Fruit fly (Drosophila melanogaster) whole organism, embryonic: ENCODE results near the gene ckd.
A peak's percentile ranks its signal among the peaks of the same experiment; 100 is the strongest.

ENCODE experiments used
- B-H2 ChIP-seq: fragments of 200-800 bp; sonication (Bioruptor generic); optimal IDR thresholded peaks from 2 replicates; lab custom pipeline; 2018; ENCODE audit warnings: missing biosample characterization, mild to moderate bottlenecking, missing genetic modification characterization
- CG11504 ChIP-seq: fragments of 200-800 bp; sonication (Bioruptor generic); optimal IDR thresholded peaks from 3 replicates; lab custom pipeline; 2019; ENCODE audit warnings: missing biosample characterization, mild to moderate bottlenecking, missing genetic modification characterization, moderate library complexity
- CG11696 ChIP-seq: fragments of 200-800 bp; sonication (Bioruptor generic); IDR thresholded peaks from 2 replicates; pipeline ENCODE4 v1.3.6; 2022; ENCODE audit warnings: missing biosample characterization, missing genetic modification characterization
- CG12391 ChIP-seq: fragments of 200-800 bp; sonication (Bioruptor generic); optimal IDR thresholded peaks from 3 replicates; lab custom pipeline; 2018; ENCODE audit warnings: missing biosample characterization, mild to moderate bottlenecking, missing genetic modification characterization, moderate library complexity
- CG13775 ChIP-seq: fragments of 200-800 bp; sonication (Bioruptor generic); optimal IDR thresholded peaks from 3 replicates; lab custom pipeline; 2017; ENCODE audit warnings: missing biosample characterization, mild to moderate bottlenecking, missing genetic modification characterization
- CG14710 ChIP-seq: fragments of 200-800 bp; sonication (Bioruptor generic); optimal IDR thresholded peaks from 3 replicates; lab custom pipeline; 2019; ENCODE audit warnings: missing biosample characterization, mild to moderate bottlenecking, missing genetic modification characterization, moderate library complexity
- CG15073 ChIP-seq: fragments of 200-800 bp; sonication (Bioruptor generic); optimal IDR thresholded peaks from 2 replicates; lab custom pipeline; 2016; ENCODE audit warnings: missing biosample characterization, missing genetic modification characterization
- CG17612 ChIP-seq: fragments of 200-800 bp; sonication (Bioruptor generic); IDR thresholded peaks from 2 replicates; pipeline ENCODE4 v1.3.6; 2022; ENCODE audit warnings: missing biosample characterization, missing genetic modification characterization
- CG17829 ChIP-seq: fragments of 200-800 bp; optimal IDR thresholded peaks from 2 replicates; lab custom pipeline; 2019; ENCODE audit warnings: missing biosample characterization, mild to moderate bottlenecking, missing genetic modification characterization, moderate library complexity
- CG2116 ChIP-seq: fragments of 200-800 bp; sonication (Bioruptor generic); optimal IDR thresholded peaks from 3 replicates; lab custom pipeline; 2018; ENCODE audit warnings: missing biosample characterization, mild to moderate bottlenecking, missing genetic modification characterization
- CG2120 ChIP-seq: fragments of 200-800 bp; sonication (Bioruptor generic); optimal IDR thresholded peaks from 3 replicates; lab custom pipeline; 2016; ENCODE audit warnings: missing biosample characterization, missing genetic modification characterization
- CG2875 ChIP-seq: fragments of 200-800 bp; sonication (Bioruptor generic); optimal IDR thresholded peaks from 2 replicates; lab custom pipeline; 2017; ENCODE audit warnings: missing biosample characterization, mild to moderate bottlenecking, missing genetic modification characterization, missing genetic modification reagents
- CG3995 ChIP-seq: fragments of 200-800 bp; sonication (Bioruptor generic); optimal IDR thresholded peaks from 3 replicates; lab custom pipeline; 2016; ENCODE audit warnings: missing biosample characterization, missing genetic modification characterization
- CG4282 ChIP-seq: fragments of 200-800 bp; sonication (Bioruptor generic); optimal IDR thresholded peaks from 2 replicates; lab custom pipeline; 2016; ENCODE audit warnings: missing biosample characterization, missing genetic modification characterization
- CG4328 ChIP-seq: fragments of 200-800 bp; sonication (Bioruptor generic); optimal IDR thresholded peaks from 3 replicates; lab custom pipeline; 2017; ENCODE audit warnings: missing biosample characterization, missing genetic modification reagents, missing genetic modification characterization
- CG43689 ChIP-seq: fragments of 200-800 bp; sonication (Bioruptor generic); IDR thresholded peaks from 2 replicates; pipeline ENCODE4 v1.3.6; 2022; ENCODE audit warnings: missing biosample characterization, missing genetic modification characterization
- CG6765 ChIP-seq: fragments of 200-800 bp; sonication (Bioruptor generic); optimal IDR thresholded peaks from 3 replicates; lab custom pipeline; 2017; ENCODE audit warnings: missing biosample characterization, mild to moderate bottlenecking, missing genetic modification characterization
- CG8388 ChIP-seq: fragments of 200-800 bp; sonication (Bioruptor generic); optimal IDR thresholded peaks from 2 replicates; lab custom pipeline; 2019; ENCODE audit warnings: missing biosample characterization, mild to moderate bottlenecking, missing genetic modification characterization, moderate library complexity
- CG9437 ChIP-seq: fragments of 200-800 bp; sonication (Bioruptor generic); optimal IDR thresholded peaks from 2 replicates; lab custom pipeline; 2018; ENCODE audit warnings: missing biosample characterization, mild to moderate bottlenecking, missing genetic modification characterization
- CG9797 ChIP-seq: fragments of 200-800 bp; sonication (Bioruptor generic); optimal IDR thresholded peaks from 3 replicates; lab custom pipeline; 2018; ENCODE audit warnings: missing biosample characterization, mild to moderate bottlenecking, missing genetic modification characterization
- CoRest ChIP-seq: fragments of 200-800 bp; sonication (Bioruptor generic); optimal IDR thresholded peaks from 3 replicates; lab custom pipeline; 2018; ENCODE audit warnings: missing biosample characterization, mild to moderate bottlenecking, missing genetic modification characterization, moderate library complexity
- Doc3 ChIP-seq: fragments of 200-800 bp; sonication (Bioruptor generic); IDR thresholded peaks from 3 replicates; pipeline ENCODE4 v1.3.6; 2022; ENCODE audit warnings: missing biosample characterization, missing genetic modification characterization; ENCODE audit not compliant: partially characterized antibody
- E2f2 ChIP-seq: fragments of 200-800 bp; sonication (Bioruptor generic); IDR thresholded peaks from 2 replicates; pipeline ENCODE4 v1.3.6; 2022; ENCODE audit warnings: missing biosample characterization, missing genetic modification characterization
- Fer2 ChIP-seq: fragments of 200-800 bp; sonication (Bioruptor generic); optimal IDR thresholded peaks from 2 replicates; lab custom pipeline; 2018; ENCODE audit warnings: missing biosample characterization, mild to moderate bottlenecking, missing genetic modification characterization, moderate library complexity
- Jarid2 ChIP-seq: fragments of 200-800 bp; sonication (Bioruptor generic); optimal IDR thresholded peaks from 3 replicates; lab custom pipeline; 2017; ENCODE audit warnings: mild to moderate bottlenecking, missing biosample characterization, missing genetic modification reagents, missing genetic modification characterization
- MBD-R2 ChIP-seq: fragments of 200-800 bp; sonication (Bioruptor generic); IDR thresholded peaks from 2 replicates; pipeline ENCODE4 v1.3.6; 2022; ENCODE audit warnings: missing biosample characterization, missing genetic modification characterization
- Poxn ChIP-seq: fragments of 200-800 bp; sonication (Bioruptor generic); IDR thresholded peaks from 2 replicates; pipeline ENCODE4 v1.3.6; 2022; ENCODE audit warnings: missing biosample characterization, missing genetic modification characterization
- Scr ChIP-seq: fragments of 200-800 bp; sonication (Bioruptor generic); IDR thresholded peaks from 2 replicates; pipeline ENCODE4 v1.3.6; 2022; ENCODE audit warnings: missing biosample characterization, missing genetic modification characterization; ENCODE audit not compliant: partially characterized antibody
- Side ChIP-seq: fragments of 200-800 bp; sonication (Bioruptor generic); optimal IDR thresholded peaks from 2 replicates; lab custom pipeline; 2016; ENCODE audit warnings: missing biosample characterization, missing genetic modification characterization
- Six4 ChIP-seq: fragments of 200-800 bp; sonication (Bioruptor generic); optimal IDR thresholded peaks from 2 replicates; lab custom pipeline; 2016; ENCODE audit warnings: missing biosample characterization, missing genetic modification characterization
- Ssrp ChIP-seq: fragments of 200-800 bp; sonication (Bioruptor generic); optimal IDR thresholded peaks from 2 replicates; lab custom pipeline; 2018; ENCODE audit warnings: missing biosample characterization, mild to moderate bottlenecking, missing genetic modification characterization, moderate library complexity
- Stat92E ChIP-seq, 3 experiments: fragments of >200 bp in 2 of 3; fragments of 200-800 bp in 1 of 3; sonication (Bioruptor generic) in 1 of 3; optimal IDR thresholded peaks; 2 replicates each; lab custom pipeline; 2017 to 2019; ENCODE audit warnings: missing biosample characterization in 3 of 3, missing genetic modification characterization in 3 of 3, mild to moderate bottlenecking in 1 of 3, moderate library complexity in 1 of 3
- ase ChIP-seq: fragments of 200-800 bp; sonication (Bioruptor generic); IDR thresholded peaks from 3 replicates; pipeline ENCODE4 v1.3.6; 2022; ENCODE audit warnings: missing biosample characterization, missing genetic modification characterization
- corto ChIP-seq: fragments of 200-800 bp; sonication (Bioruptor generic); optimal IDR thresholded peaks from 2 replicates; lab custom pipeline; 2016; ENCODE audit warnings: missing biosample characterization, mild to moderate bottlenecking, missing genetic modification characterization, moderate library complexity
- disco-r ChIP-seq: fragments of 200-800 bp; sonication (Bioruptor generic); optimal IDR thresholded peaks from 2 replicates; lab custom pipeline; 2016; ENCODE audit warnings: missing biosample characterization, missing genetic modification characterization
- esg ChIP-seq: fragments of 200-800 bp; sonication (Bioruptor generic); conservative IDR thresholded peaks from 2 replicates; pipeline ENCODE4 v1.3.6; 2022; ENCODE audit warnings: missing biosample characterization, missing genetic modification characterization
- eve ChIP-seq, 2 experiments: fragments of >200 bp; optimal IDR thresholded peaks; 2 replicates each; lab custom pipeline; 2017; ENCODE audit warnings: missing biosample characterization in 2 of 2, missing genetic modification characterization in 2 of 2
- gce ChIP-seq: fragments of 200-800 bp; sonication (Bioruptor generic); IDR thresholded peaks from 3 replicates; pipeline ENCODE4 v1.3.6; 2022; ENCODE audit warnings: missing biosample characterization, missing genetic modification characterization
- gsb-n ChIP-seq: fragments of 200-800 bp; sonication (Bioruptor generic); optimal IDR thresholded peaks from 3 replicates; lab custom pipeline; 2018; ENCODE audit warnings: missing biosample characterization, mild to moderate bottlenecking, missing genetic modification characterization
- jigr1 ChIP-seq: fragments of 200-800 bp; sonication (Bioruptor generic); IDR thresholded peaks from 3 replicates; pipeline ENCODE4 v1.3.6; 2022; ENCODE audit warnings: missing biosample characterization, missing genetic modification characterization
- luna ChIP-seq: fragments of 200-800 bp; sonication (Bioruptor generic); optimal IDR thresholded peaks from 2 replicates; lab custom pipeline; 2016; ENCODE audit warnings: missing biosample characterization, missing genetic modification characterization
- nmo ChIP-seq: fragments of 200-800 bp; sonication (Bioruptor generic); optimal IDR thresholded peaks from 2 replicates; lab custom pipeline; 2018; ENCODE audit warnings: missing biosample characterization, mild to moderate bottlenecking, missing genetic modification characterization, moderate library complexity
- org-1 ChIP-seq: fragments of 200-800 bp; sonication (Bioruptor generic); optimal IDR thresholded peaks from 2 replicates; lab custom pipeline; 2017; ENCODE audit warnings: missing biosample characterization, missing genetic modification characterization
- sens-2 ChIP-seq: fragments of 200-800 bp; sonication (Bioruptor generic); IDR thresholded peaks from 2 replicates; pipeline ENCODE4 v1.3.6; 2022; ENCODE audit warnings: missing biosample characterization, missing genetic modification characterization
- sima ChIP-seq: fragments of 200-800 bp; sonication (Bioruptor generic); optimal IDR thresholded peaks from 2 replicates; lab custom pipeline; 2016; ENCODE audit warnings: missing biosample characterization, missing genetic modification characterization
- stc ChIP-seq: fragments of 200-800 bp; sonication (Bioruptor generic); IDR thresholded peaks from 2 replicates; pipeline ENCODE4 v1.3.6; 2022; ENCODE audit warnings: missing biosample characterization, missing genetic modification characterization
- tap ChIP-seq: fragments of 200-800 bp; optimal IDR thresholded peaks from 3 replicates; lab custom pipeline; 2019; ENCODE audit warnings: missing biosample characterization, mild to moderate bottlenecking, missing genetic modification characterization, moderate library complexity
- toy ChIP-seq: fragments of 200-800 bp; sonication (Bioruptor generic); IDR thresholded peaks from 2 replicates; pipeline ENCODE4 v1.3.6; 2022; ENCODE audit warnings: missing biosample characterization, missing genetic modification characterization
- zen2 ChIP-seq: fragments of 200-800 bp; sonication (Bioruptor generic); IDR thresholded peaks from 3 replicates; pipeline ENCODE4 v1.3.6; 2022; ENCODE audit warnings: missing biosample characterization, missing genetic modification characterization; ENCODE audit not compliant: partially characterized antibody

Gene ckd

dm6 chr3L:3301171-3301738 lies 43.6 kb downstream of the ckd start (continued):
- TF ChIP-seq ase (GFP tag; lab: Robert Waterston, UW) (peak; percentile 89), corto (peak; percentile 7), zen2 (GFP tag; lab: Robert Waterston, UW) (no peak), CG9797 (GFP tag; lab: Kevin White, UChicago) (no peak), CG17829 (tag; lab: Kevin White, UChicago) (peak; percentile 92), CG43689 (GFP tag; lab: Robert Waterston, UW) (peak; percentile 88), CoRest (tag; lab: Kevin White, UChicago) (peak; percentile 93), CG12391 (tag; lab: Kevin White, UChicago) (peak; percentile 95), Ssrp (peak; percentile 87), luna (GFP tag; lab: Kevin White, UChicago) (peak; percentile 70), CG3995 (GFP tag; lab: Kevin White, UChicago) (peak; percentile 23), tap (peak; percentile 95), nmo (peak; percentile 93), disco-r (peak; percentile 75), CG4328 (peak; percentile 79), stc (GFP tag; lab: Robert Waterston, UW) (peak; percentile 95), CG4282 (peak; percentile 53), Jarid2 (GFP tag; lab: Kevin White, UChicago) (peak; percentile 67), Six4 (GFP tag; lab: Kevin White, UChicago) (peak; percentile 89), CG13775 (peak; percentile 84), CG9437 (GFP tag; lab: Kevin White, UChicago) (peak; percentile 87), esg (peak; percentile 89), eve (GFP tag; optimal IDR thresholded peaks at IDR 0.05; lab: Kevin White, UChicago) (peak in 1 of 2 experiments; percentile 96), MBD-R2 (GFP tag; lab: Robert Waterston, UW) (peak; percentile 64; the same call in 1 of the 2 replicates), Side (GFP tag; lab: Kevin White, UChicago) (peak; percentile 84), CG2116 (GFP tag; lab: Kevin White, UChicago) (peak; percentile 68), toy (GFP tag; lab: Robert Waterston, UW) (peak; percentile 82), E2f2 (peak; percentile 74), gsb-n (tag; lab: Kevin White, UChicago) (peak; percentile 88), Doc3 (GFP tag; lab: Robert Waterston, UW) (no peak), CG11696 (GFP tag; lab: Robert Waterston, UW) (peak; percentile 73), CG8388 (GFP tag; lab: Kevin White, UChicago) (peak; percentile 90), Stat92E (GFP tag; optimal IDR thresholded peaks at IDR 0.05; lab: Kevin White, UChicago) (peak in 2 of 3 experiments; percentile 26 to 37), sens-2 (peak; percentile 90), org-1 (GFP tag; lab: Kevin White, UChicago) (peak; percentile 89), Scr (GFP tag; lab: Robert Waterston, UW) (no peak), CG2875 (GFP tag; lab: Kevin White, UChicago) (peak; percentile 90), jigr1 (GFP tag; lab: Robert Waterston, UW) (peak; percentile 59; the same call in 1 of the 3 replicates), Poxn (peak; percentile 70), gce (GFP tag; lab: Robert Waterston, UW) (peak; percentile 85), CG2120 (GFP tag; lab: Kevin White, UChicago) (peak; percentile 94), CG6765 (GFP tag; lab: Kevin White, UChicago) (peak; percentile 85), CG17612 (GFP tag; lab: Robert Waterston, UW) (peak; percentile 60; the same call in 1 of the 2 replicates), Fer2 (peak; percentile 68), CG11504 (tag; lab: Kevin White, UChicago) (peak; percentile 95), CG14710 (peak; percentile 88), sima (GFP tag; lab: Kevin White, UChicago) (peak; percentile 80), B-H2 (GFP tag; lab: Kevin White, UChicago) (peak; percentile 51), CG15073 (GFP tag; lab: Kevin White, UChicago) (peak; percentile 66)
